Worm (Caenorhabditis elegans) whole organism, L4/young adult: Measurements from ENCODE around the gene col-150.
"Not testable (repeated sequence)": the region's sequence is repeated elsewhere in the genome, so short reads cannot be mapped to it uniquely, and the experiment has no call there.

ENCODE experiments used
- W03F9.2 ChIP-seq: fragments of 150-350 bp; optimal IDR thresholded peaks from 2 replicates; lab custom pipeline; 2014; ENCODE audit warnings: missing biosample characterization, missing genetic modification characterization
- dao-5 ChIP-seq: sonication (generic microtip); optimal IDR thresholded peaks from 2 replicates; lab custom pipeline; 2016; ENCODE audit warnings: missing genotype, missing genetic modification characterization, moderate library complexity, missing compliant biosample characterization
- him-1 ChIP-seq: sonication (generic microtip); optimal IDR thresholded peaks from 2 replicates; lab custom pipeline; 2016; ENCODE audit warnings: missing genotype, missing genetic modification reagents, missing genetic modification characterization, missing compliant biosample characterization

Gene col-150

ce11 chrV:10294549-10294948, at the start of gene col-150:
col-150 (minus strand) TSS chrV:10294649.
- TF ChIP-seq him-1 (tag; lab: Kevin White, UChicago) (no peak), W03F9.2 (tag; lab: Kevin White, UChicago) (no peak), dao-5 (tag; lab: Kevin White, UChicago) (no peak)

- TF ChIP-seq W03F9.2 (tag; lab: Kevin White, UChicago) (no peak), dao-5 (tag; lab: Kevin White, UChicago) (no peak), him-1 (tag; lab: Kevin White, UChicago) (no peak)
Measured at ce11 chrV:10342904-10343303, 48.5 kb upstream of the col-150 start, which contains the start of gene K07C5.3. K07C5.3 (plus strand) TSS chrV:10343032.

- not testable (repeated sequence) for TF ChIP-seq dao-5, W03F9.2, him-1 (tag; lab: Kevin White, UChicago)
Measured at ce11 chrV:10341905-10342328, 47.5 kb upstream of the col-150 start, which contains the start of gene K07C5.13. K07C5.13 (plus strand) TSS chrV:10342055.

ce11 chrV:10339200-10339599, 44.8 kb upstream of the col-150 start, which contains the start of gene K07C5.2:
K07C5.2 (plus strand) TSS chrV:10339500.
- no peak for TF ChIP-seq dao-5 (tag; lab: Kevin White, UChicago)
- TF ChIP-seq W03F9.2 (tag; lab: Kevin White, UChicago) = no peak

ce11 chrV:10338305-10338992, 44.0 kb upstream of the col-150 start, which contains the start of gene arx-2:
arx-2 (minus strand) TSS chrV:10338355.
- TF ChIP-seq W03F9.2 (tag; lab: Kevin White, UChicago) (peak; percentile 90), dao-5 (tag; lab: Kevin White, UChicago) (no peak), him-1 (tag; lab: Kevin White, UChicago) (no peak)

ce11 chrV:10333843-10334242, 39.4 kb upstream of the col-150 start:
- TF ChIP-seq dao-5 (tag; lab: Kevin White, UChicago) (no peak), W03F9.2 (tag; lab: Kevin White, UChicago) (no peak), him-1 (tag; lab: Kevin White, UChicago) (no peak)

- TF ChIP-seq him-1 (tag; lab: Kevin White, UChicago) = no peak
- TF ChIP-seq W03F9.2 (tag; lab: Kevin White, UChicago) = no peak
- no peak for TF ChIP-seq dao-5 (tag; lab: Kevin White, UChicago)
Measured at ce11 chrV:10332012-10332411, 37.6 kb upstream of the col-150 start, which contains the start of gene crm-1. crm-1 (minus strand) TSS chrV:10332112.

- TF ChIP-seq dao-5 (tag; lab: Kevin White, UChicago) = no peak
- no peak for TF ChIP-seq him-1 (tag; lab: Kevin White, UChicago)
- TF ChIP-seq W03F9.2 (tag; lab: Kevin White, UChicago) = no peak
Measured at ce11 chrV:10328080-10328479, 33.6 kb upstream of the col-150 start.

- TF ChIP-seq dao-5 (tag; lab: Kevin White, UChicago) (no peak), him-1 (tag; lab: Kevin White, UChicago) (no peak), W03F9.2 (tag; lab: Kevin White, UChicago) (no peak)
Measured at ce11 chrV:10323537-10323936, 29.1 kb upstream of the col-150 start.

- TF ChIP-seq him-1 (tag; lab: Kevin White, UChicago) (no peak), W03F9.2 (tag; lab: Kevin White, UChicago) (no peak), dao-5 (tag; lab: Kevin White, UChicago) (no peak)
Measured at ce11 chrV:10320101-10320761, 25.8 kb upstream of the col-150 start, which contains the start of the genes gna-1 and B0024.13. gna-1 (minus strand) TSS chrV:10320151. B0024.13 (plus strand) TSS chrV:10320711.

- no peak for TF ChIP-seq him-1 (tag; lab: Kevin White, UChicago)
- no peak for TF ChIP-seq W03F9.2 (tag; lab: Kevin White, UChicago)
- no peak for TF ChIP-seq dao-5 (tag; lab: Kevin White, UChicago)
Measured at ce11 chrV:10319434-10319833, 25.0 kb upstream of the col-150 start, which contains the start of gene B0024.11. B0024.11 (minus strand) TSS chrV:10319534.

- no peak for TF ChIP-seq dao-5 (tag; lab: Kevin White, UChicago)
- TF ChIP-seq him-1 (tag; lab: Kevin White, UChicago) = no peak
- TF ChIP-seq W03F9.2 (tag; lab: Kevin White, UChicago) = no peak
Measured at ce11 chrV:10317294-10317693, 22.8 kb upstream of the col-150 start, which contains the start of gene asps-1. asps-1 (minus strand) TSS chrV:10317394.

- no peak for TF ChIP-seq him-1 (tag; lab: Kevin White, UChicago)
- no peak for TF ChIP-seq W03F9.2 (tag; lab: Kevin White, UChicago)
- no peak for TF ChIP-seq dao-5 (tag; lab: Kevin White, UChicago)
Measured at ce11 chrV:10314371-10314770, 19.9 kb upstream of the col-150 start, which contains the start of gene trx-2. trx-2 (plus strand) TSS chrV:10314671.
